Worm (Caenorhabditis elegans) whole organism, late embryonic: ENCODE measurements around the gene C27B7.2.

Experiments used
- dve-1 ChIP-seq: sonication (generic microtip); optimal IDR thresholded peaks from 2 replicates; lab custom pipeline; 2017; ENCODE audit warnings: antibody characterized with exemption, mild to moderate bottlenecking, missing genetic modification characterization, missing compliant biosample characterization
- eyg-1 ChIP-seq: sonication (generic microtip); optimal IDR thresholded peaks from 2 replicates; lab custom pipeline; 2016; ENCODE audit warnings: missing genotype, missing genetic modification characterization, missing compliant biosample characterization
- lim-6 ChIP-seq: sonication (generic microtip); optimal IDR thresholded peaks from 2 replicates; lab custom pipeline; 2016; ENCODE audit warnings: missing genetic modification characterization, missing compliant biosample characterization
- pha-4 ChIP-seq: fragments of 150-350 bp; optimal IDR thresholded peaks from 2 replicates; lab custom pipeline; 2018; ENCODE audit warnings: missing biosample characterization, missing genetic modification reagents, missing genetic modification characterization
- sox-2 ChIP-seq: fragments of 200-800 bp; sonication (Bioruptor generic); IDR thresholded peaks from 2 replicates; pipeline ENCODE4 v1.3.6; 2022; ENCODE audit warnings: missing genetic modification reagents, missing genetic modification characterization, missing compliant biosample characterization
- ttx-3 ChIP-seq: sonication (generic microtip); optimal IDR thresholded peaks from 2 replicates; lab custom pipeline; 2016; ENCODE audit warnings: missing genetic modification reagents, missing genetic modification characterization, missing compliant biosample characterization

- no peak for TF ChIP-seq ttx-3 (tag; lab: Kevin White, UChicago)
- TF ChIP-seq eyg-1 (tag; lab: Kevin White, UChicago) = no peak
- TF ChIP-seq lim-6 (tag; lab: Kevin White, UChicago) = no peak
- no peak for TF ChIP-seq sox-2 (GFP tag; lab: Robert Waterston, UW)
- no peak for TF ChIP-seq dve-1 (tag; lab: Kevin White, UChicago)
- no peak for TF ChIP-seq pha-4
Measured at ce11 chrIV:8850807-8851206, 41.9 kb upstream of the C27B7.2 start.
